Worm (Caenorhabditis elegans): ENCODE results near the gene aptf-2.

Gene aptf-2

DNA sequence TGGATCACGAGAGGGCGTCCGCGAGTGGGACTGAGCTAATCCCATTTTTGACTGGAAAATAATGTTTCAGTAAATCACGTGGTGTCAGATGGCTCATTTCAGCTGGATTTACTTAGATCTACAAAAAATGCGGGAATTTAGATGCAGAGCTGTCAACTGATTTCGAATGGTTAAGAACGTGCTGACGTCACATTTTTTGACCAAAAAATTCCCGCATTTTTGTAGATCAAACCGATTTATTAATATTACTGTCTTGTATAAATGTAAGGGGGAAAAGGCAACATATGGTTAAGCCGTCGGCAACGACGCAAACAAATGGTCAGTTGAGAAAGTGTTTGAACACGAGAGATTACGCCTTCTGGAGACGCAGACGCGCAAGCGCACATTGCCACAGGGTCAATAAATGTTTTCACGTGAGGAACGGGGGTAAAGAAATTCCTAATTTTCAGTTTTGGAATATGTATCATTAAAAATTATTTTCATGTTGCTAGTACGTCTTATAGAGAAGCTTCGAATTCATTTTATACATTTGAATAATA lies 2.9 kb downstream of the aptf-2 start, which contains the start of gene gcl-1 (continued):
- no peak for TF ChIP-seq ZK546.5 (tag; optimal IDR thresholded peaks at IDR 0.05)
- TF ChIP-seq pha-4 (GFP tag; IDR thresholded peaks at IDR 0.05), result no peak
- no peak for TF ChIP-seq pha-4 (tag; optimal IDR thresholded peaks at IDR 0.05)
- no peak for TF ChIP-seq duxl-1 (tag; optimal IDR thresholded peaks at IDR 0.05; ENCODE audit: poor library complexity)
- TF ChIP-seq unc-39 (tag; optimal IDR thresholded peaks at IDR 0.05), result no peak
- TF ChIP-seq lim-7 (GFP tag; IDR thresholded peaks at IDR 0.05), result no peak
- TF ChIP-seq nhr-111 (GFP tag; optimal IDR thresholded peaks at IDR 0.05), result no peak
- TF ChIP-seq ceh-28 (tag; optimal IDR thresholded peaks at IDR 0.05), result no peak
- peak in 1 of 2 experiments; percentile 28 for TF ChIP-seq lsy-2 (tag; optimal IDR thresholded peaks at IDR 0.05)
- TF ChIP-seq ztf-7 (tag; optimal IDR thresholded peaks at IDR 0.05), result no peak
- peak; percentile 47; the same call in 1 of the 2 replicates for TF ChIP-seq hmg-1.1 (GFP tag; IDR thresholded peaks at IDR 0.05)
- TF ChIP-seq T20F7.1 (GFP tag; optimal IDR thresholded peaks at IDR 0.05), result no peak
- peak; percentile 25 for TF ChIP-seq dve-1 (tag; optimal IDR thresholded peaks at IDR 0.05; ENCODE audit: insufficient read depth)
- TF ChIP-seq nhr-28 (tag; optimal IDR thresholded peaks at IDR 0.05), result no peak
- no peak for TF ChIP-seq lin-15B (tag; optimal IDR thresholded peaks at IDR 0.05)
- TF ChIP-seq mxl-3 (GFP tag; optimal IDR thresholded peaks at IDR 0.05), result peak; percentile 71
- TF ChIP-seq gei-8 (GFP tag; optimal IDR thresholded peaks at IDR 0.05), result no peak
- TF ChIP-seq nhr-102 (tag; optimal IDR thresholded peaks at IDR 0.05), result no peak
- TF ChIP-seq F10B5.3 (tag; optimal IDR thresholded peaks at IDR 0.05), result no peak
- no peak for TF ChIP-seq Y75B8A.6 (GFP tag; IDR thresholded peaks at IDR 0.05)
- no peak for TF ChIP-seq nhr-6 (tag; optimal IDR thresholded peaks at IDR 0.05)
- TF ChIP-seq aha-1 (tag), result no peak
- no peak for TF ChIP-seq vab-7 (GFP tag; IDR thresholded peaks at IDR 0.05)
- TF ChIP-seq zfp-3 (GFP tag; conservative IDR thresholded peaks at IDR 0.05), result no peak
- TF ChIP-seq fkh-10 (GFP tag; optimal IDR thresholded peaks at IDR 0.05), result no peak
- TF ChIP-seq lin-1 (GFP tag; IDR thresholded peaks at IDR 0.05), result no peak
- no peak for TF ChIP-seq lin-38 (GFP tag; IDR thresholded peaks at IDR 0.05)

DNA sequence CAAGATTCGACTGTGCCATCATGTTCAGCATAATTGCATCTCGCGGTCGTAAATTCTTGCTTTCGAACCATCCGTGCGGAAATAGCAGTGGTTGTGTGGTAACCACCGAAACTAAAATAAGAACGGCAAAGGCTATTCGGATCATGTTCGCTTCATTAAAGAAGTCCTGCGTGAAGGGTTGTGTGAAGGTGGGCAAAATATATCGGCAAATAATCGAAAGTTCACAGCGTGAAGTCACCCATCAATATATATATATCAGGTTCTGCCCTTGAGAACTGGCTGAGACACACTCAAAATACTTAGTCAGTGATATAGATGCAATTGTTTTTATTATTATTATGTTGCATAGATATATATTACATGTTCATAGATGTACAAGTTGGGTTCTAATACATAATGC lies 7.8 kb downstream of the aptf-2 start, which contains the start of gene Y62E10A.19:
Y62E10A.19 (minus strand) TSS at position 289 of the 400 bp plus-strand sequence.
- peak in 1 of 2 experiments; percentile 69 for TF ChIP-seq unc-62 (GFP tag; optimal IDR thresholded peaks at IDR 0.05 in 1 of 2)
- no peak for TF ChIP-seq unc-62 (tag; optimal IDR thresholded peaks at IDR 0.05)
- TF ChIP-seq dpl-1 (GFP tag; optimal IDR thresholded peaks at IDR 0.05), result no peak

DNA sequence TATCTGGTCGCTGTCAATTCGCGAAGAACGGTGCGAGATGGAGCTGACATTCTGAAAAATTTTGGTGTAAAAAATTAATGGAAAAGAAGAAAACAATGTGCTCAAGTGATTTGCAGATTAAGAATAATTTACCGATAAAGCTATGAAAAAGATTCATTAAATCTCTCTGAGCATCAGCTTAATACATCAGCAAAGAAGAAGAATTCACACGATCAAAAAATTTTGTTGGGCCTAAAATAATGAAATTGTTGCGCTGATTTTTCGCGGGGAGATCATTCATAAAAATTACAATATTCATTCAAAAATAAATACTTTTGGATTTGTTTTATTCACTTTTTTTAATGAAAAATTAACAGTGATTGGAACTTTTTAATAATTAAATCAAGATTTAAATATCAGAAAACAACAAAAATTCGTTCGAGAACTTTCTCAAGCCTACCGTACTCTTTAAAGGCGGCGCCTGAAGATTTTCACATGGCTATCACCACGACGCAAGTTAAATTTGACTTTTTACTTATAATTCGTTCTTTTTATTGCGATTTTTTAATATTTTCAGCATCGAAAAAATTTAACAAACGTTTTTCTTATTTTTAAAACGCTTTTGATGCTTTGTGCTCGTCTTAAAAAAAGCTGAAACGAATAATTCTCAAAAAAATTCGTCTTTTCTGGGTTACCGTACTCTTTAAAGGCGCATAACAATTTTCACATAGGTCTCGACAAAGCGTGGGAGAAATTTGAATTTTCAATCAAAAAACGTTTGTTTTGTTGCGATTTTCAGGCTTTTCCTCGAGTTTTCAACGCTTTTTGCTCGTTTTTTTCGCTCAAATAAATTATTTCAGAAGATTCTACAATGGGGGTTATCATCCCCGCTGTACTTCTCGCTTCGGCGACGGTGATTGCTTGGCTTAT lies 15.1 kb downstream of the aptf-2 start, which contains the start of the genes memi-2 and cyp-31A5:
memi-2 (minus strand) TSS at position 51 of the 909 bp plus-strand sequence.
cyp-31A5 (plus strand) TSS at position 834 of the 909 bp plus-strand sequence.
- TF ChIP-seq D1046.2 (GFP tag; IDR thresholded peaks at IDR 0.05) (no peak), lin-15B (tag; optimal IDR thresholded peaks at IDR 0.05) (no peak), hif-1 (tag; optimal IDR thresholded peaks at IDR 0.05) (no peak), ZK337.2 (GFP tag; IDR thresholded peaks at IDR 0.05) (no peak), lin-38 (GFP tag; IDR thresholded peaks at IDR 0.05) (no peak), tra-1 (GFP tag; IDR thresholded peaks at IDR 0.05) (no peak), unc-130 (GFP tag; optimal IDR thresholded peaks at IDR 0.05) (peak; percentile 19), nhr-111 (GFP tag; optimal IDR thresholded peaks at IDR 0.05) (no peak), dmd-9 (GFP tag; IDR thresholded peaks at IDR 0.05) (no peak), unc-62 (GFP tag; optimal IDR thresholded peaks at IDR 0.05 in 1 of 2) (peak in 1 of 2 experiments; percentile 41), unc-62 (tag; optimal IDR thresholded peaks at IDR 0.05) (no peak), nhr-28 (tag; optimal IDR thresholded peaks at IDR 0.05) (no peak), ceh-28 (tag; optimal IDR thresholded peaks at IDR 0.05) (no peak), daf-12 (tag; optimal IDR thresholded peaks at IDR 0.05) (no peak)

All from whole organism, L4 larva.